Fruit fly (Drosophila melanogaster) whole organism, wandering third instar larva: ENCODE measurements around the gene Nrg.
A peak's percentile ranks its signal among the peaks of the same experiment; 100 is the strongest.

ENCODE experiments used
- Abd-B ChIP-seq: fragments of >200 bp; optimal IDR thresholded peaks from 2 replicates; lab custom pipeline; 2017; ENCODE audit warnings: missing biosample characterization, missing genetic modification characterization
- CG32264 ChIP-seq: fragments of 200-800 bp; sonication (Bioruptor generic); optimal IDR thresholded peaks from 2 replicates; lab custom pipeline; 2016; ENCODE audit warnings: missing biosample characterization, missing genetic modification characterization
- CG9705 ChIP-seq: fragments of 200-800 bp; sonication (Bioruptor generic); optimal IDR thresholded peaks from 2 replicates; lab custom pipeline; 2018; ENCODE audit warnings: missing biosample characterization, mild to moderate bottlenecking, missing genetic modification characterization
- CrebA ChIP-seq: fragments of 200-800 bp; sonication (Bioruptor generic); optimal IDR thresholded peaks from 2 replicates; lab custom pipeline; 2016; ENCODE audit warnings: missing biosample characterization, mild to moderate bottlenecking, missing genetic modification characterization, borderline replicate concordance
- Dfd ChIP-seq: fragments of >200 bp; optimal IDR thresholded peaks from 2 replicates; lab custom pipeline; 2017; ENCODE audit warnings: missing biosample characterization, missing genetic modification characterization
- Dif ChIP-seq: fragments of 200-275, 200-300 bp; sonication (Bioruptor generic); optimal IDR thresholded peaks from 2 replicates; lab custom pipeline; 2018; ENCODE audit warnings: missing biosample characterization, missing genetic modification characterization; ENCODE audit not compliant: partially characterized antibody
- GATAd ChIP-seq: sonication (Bioruptor generic); optimal IDR thresholded peaks from 2 replicates; lab custom pipeline; 2016; ENCODE audit warnings: missing biosample characterization, missing genetic modification characterization
- HLH106 ChIP-seq: fragments of 200-800 bp; optimal IDR thresholded peaks from 3 replicates; lab custom pipeline; 2019; ENCODE audit warnings: missing biosample characterization, mild to moderate bottlenecking, missing genetic modification characterization, moderate library complexity
- Hnf4 ChIP-seq: fragments of 200-800 bp; sonication (Bioruptor generic); optimal IDR thresholded peaks from 2 replicates; lab custom pipeline; 2016; ENCODE audit warnings: missing biosample characterization, mild to moderate bottlenecking, missing genetic modification characterization
- Hr78 ChIP-seq: fragments of >200 bp; optimal IDR thresholded peaks from 2 replicates; lab custom pipeline; 2017; ENCODE audit warnings: missing biosample characterization, missing genetic modification characterization
- Hr83 ChIP-seq: fragments of 200-300 bp; sonication (Bioruptor generic); optimal IDR thresholded peaks from 2 replicates; lab custom pipeline; 2016; ENCODE audit warnings: missing biosample characterization, mild to moderate bottlenecking, missing genetic modification characterization, moderate library complexity; ENCODE audit not compliant: poor library complexity, severe bottlenecking
- Mio ChIP-seq: sonication (Bioruptor generic); optimal IDR thresholded peaks from 2 replicates; lab custom pipeline; 2016; ENCODE audit warnings: missing biosample characterization, missing genetic modification characterization
- Myc ChIP-seq: fragments of >200 bp; optimal IDR thresholded peaks from 2 replicates; lab custom pipeline; 2017
- N ChIP-seq: fragments of >200 bp; optimal IDR thresholded peaks from 2 replicates; lab custom pipeline; 2018; ENCODE audit warnings: missing biosample characterization, missing external identifiers, missing genetic modification characterization
- OdsH ChIP-seq: fragments of 200-800 bp; sonication (Bioruptor generic); optimal IDR thresholded peaks from 2 replicates; lab custom pipeline; 2016; ENCODE audit warnings: missing biosample characterization, mild to moderate bottlenecking, missing genetic modification characterization
- Rel ChIP-seq, 2 experiments: fragments of 200-800 bp; sonication (Bioruptor generic) in 1 of 2; optimal IDR thresholded peaks; 2 replicates in 1 of 2; 3 replicates in 1 of 2; lab custom pipeline; 2016 to 2019; ENCODE audit warnings: mild to moderate bottlenecking in 2 of 2, missing biosample characterization in 2 of 2, missing genetic modification characterization in 2 of 2, moderate library complexity in 1 of 2
- Sp1 ChIP-seq: fragments of 200-800 bp; sonication (Bioruptor generic); optimal IDR thresholded peaks from 3 replicates; lab custom pipeline; 2019; ENCODE audit warnings: missing biosample characterization, mild to moderate bottlenecking, missing genetic modification characterization, moderate library complexity
- Vsx2 ChIP-seq: fragments of 200-300, 225-300 bp; sonication (Bioruptor generic); optimal IDR thresholded peaks from 2 replicates; lab custom pipeline; 2018; ENCODE audit warnings: missing biosample characterization, missing genetic modification characterization; ENCODE audit not compliant: partially characterized antibody
- br ChIP-seq: fragments of 200-800 bp; sonication (Bioruptor generic); optimal IDR thresholded peaks from 2 replicates; lab custom pipeline; 2016; ENCODE audit warnings: missing biosample characterization, missing genetic modification characterization
- dl ChIP-seq, 2 experiments: fragments of 175-275, 200-275 bp in 1 of 2; fragments of 200-275 bp in 1 of 2; sonication (Bioruptor generic); optimal IDR thresholded peaks; lab custom pipeline; 2018; ENCODE audit warnings: mild to moderate bottlenecking in 2 of 2, missing biosample characterization in 2 of 2, missing genetic modification characterization in 2 of 2, moderate library complexity in 2 of 2; ENCODE audit not compliant: partially characterized antibody in 2 of 2, insufficient read depth in 1 of 2
- dsf ChIP-seq: sonication (Bioruptor generic); optimal IDR thresholded peaks from 2 replicates; lab custom pipeline; 2016; ENCODE audit warnings: missing biosample characterization, missing genetic modification characterization, borderline replicate concordance
- ey ChIP-seq: fragments of 200-800 bp; sonication (Bioruptor generic); optimal IDR thresholded peaks from 2 replicates; lab custom pipeline; 2016; ENCODE audit warnings: missing biosample characterization, missing genetic modification characterization
- foxo ChIP-seq, 2 experiments: fragments of 200-800 bp; sonication (Bioruptor generic); optimal IDR thresholded peaks; 2 replicates in 1 of 2; 3 replicates in 1 of 2; lab custom pipeline; 2016 to 2017; ENCODE audit warnings: missing biosample characterization in 2 of 2, missing genetic modification characterization in 2 of 2
- fru ChIP-seq: fragments of 200-800 bp; sonication (Bioruptor generic); optimal IDR thresholded peaks from 3 replicates; lab custom pipeline; 2016; ENCODE audit warnings: missing biosample characterization, mild to moderate bottlenecking, missing genetic modification characterization
- h ChIP-seq: fragments of 200-800 bp; sonication (Bioruptor generic); optimal IDR thresholded peaks from 3 replicates; lab custom pipeline; 2016; ENCODE audit warnings: missing biosample characterization, mild to moderate bottlenecking, missing genetic modification characterization
- jim ChIP-seq: fragments of 175-275, 200-325 bp; sonication (Bioruptor generic); optimal IDR thresholded peaks from 2 replicates; lab custom pipeline; 2016; ENCODE audit warnings: missing biosample characterization, mild to moderate bottlenecking, missing genetic modification characterization
- lola ChIP-seq: fragments of >200 bp; optimal IDR thresholded peaks from 2 replicates; lab custom pipeline; 2017; ENCODE audit warnings: missing biosample characterization, missing genetic modification characterization
- pan ChIP-seq: fragments of >200 bp; optimal IDR thresholded peaks from 2 replicates; lab custom pipeline; 2017
- psq ChIP-seq: fragments of 200-800 bp; sonication (Bioruptor generic); optimal IDR thresholded peaks from 3 replicates; lab custom pipeline; 2017; ENCODE audit warnings: missing biosample characterization, mild to moderate bottlenecking, missing genetic modification characterization, moderate library complexity
- rgr ChIP-seq: fragments of 200-800 bp; sonication (Bioruptor generic); optimal IDR thresholded peaks from 3 replicates; lab custom pipeline; 2016; ENCODE audit warnings: missing biosample characterization, mild to moderate bottlenecking, missing genetic modification characterization
- sv ChIP-seq: fragments of 200-800 bp; sonication (Bioruptor generic); optimal IDR thresholded peaks from 3 replicates; lab custom pipeline; 2016; ENCODE audit warnings: missing biosample characterization, missing genetic modification characterization
- tai ChIP-seq: sonication (Bioruptor generic); optimal IDR thresholded peaks from 2 replicates; lab custom pipeline; 2016; ENCODE audit warnings: missing biosample characterization, missing genetic modification characterization
- usp ChIP-seq: fragments of >200 bp; optimal IDR thresholded peaks from 2 replicates; lab custom pipeline; 2017; ENCODE audit warnings: missing biosample characterization, missing genetic modification characterization
- woc ChIP-seq: sonication (Bioruptor generic); optimal IDR thresholded peaks from 2 replicates; lab custom pipeline; 2016; ENCODE audit warnings: missing biosample characterization, mild to moderate bottlenecking, missing genetic modification characterization

Gene Nrg

DNA sequence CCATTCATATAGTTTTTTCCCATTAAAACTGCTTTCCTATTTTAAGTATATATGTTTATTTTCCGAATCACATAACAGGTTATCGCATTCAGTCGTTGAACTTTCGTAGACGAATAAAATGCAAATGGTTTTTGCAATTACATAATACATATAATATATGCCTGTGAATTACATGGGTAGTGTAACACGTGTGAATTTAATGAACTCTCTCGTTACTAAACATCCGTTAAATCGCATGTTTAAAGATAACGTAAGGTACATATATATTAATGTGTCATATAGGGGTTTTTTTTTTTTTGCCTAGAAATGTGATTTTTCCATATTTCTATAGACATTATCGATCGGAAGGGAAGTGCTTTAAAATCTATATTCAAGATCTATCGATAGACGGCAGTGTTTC, 47.6 kb upstream of the Nrg start:
- TF ChIP-seq fru (GFP tag; lab: Kevin White, UChicago) (no peak), Rel (GFP tag; optimal IDR thresholded peaks at IDR 0.05; lab: Kevin White, UChicago) (no peak), Rel (tag; optimal IDR thresholded peaks at IDR 0.05; lab: Kevin White, UChicago) (peak; percentile 84), Dfd (GFP tag; lab: Kevin White, UChicago) (no peak), pan (no peak)
- TF ChIP-seq, all 38 proteins: peak for 1

DNA sequence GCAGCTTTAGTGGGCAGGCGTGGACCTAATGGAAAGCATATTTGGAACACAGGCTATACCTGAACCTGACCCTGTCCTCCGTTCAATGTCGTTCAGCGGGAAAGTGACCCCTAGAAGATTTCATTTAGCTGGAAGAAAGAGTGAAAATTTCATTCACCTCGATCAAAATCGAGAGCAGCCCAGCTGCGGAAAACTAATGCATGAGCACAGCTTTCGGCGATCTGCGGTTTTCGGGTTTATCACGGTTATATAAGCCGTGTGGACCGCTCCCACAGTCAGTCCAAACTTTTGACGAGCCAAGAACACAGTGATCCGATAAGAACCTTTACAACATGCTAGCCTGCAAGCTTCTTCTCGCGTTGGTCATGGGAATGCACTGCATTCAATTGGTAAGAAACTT, 46.6 kb upstream of the Nrg start, which contains the start of gene Cp7Fa:
Gene Cp7Fa, plus strand, starts transcription at position 301 of the 400 bp plus-strand sequence.
- TF ChIP-seq jim (GFP tag; lab: Kevin White, UChicago) (no peak), Mio (GFP tag; lab: Kevin White, UChicago) (no peak), Vsx2 (GFP tag; lab: Kevin White, UChicago) (no peak), OdsH (GFP tag; lab: Kevin White, UChicago) (no peak), Hr83 (no peak)

DNA sequence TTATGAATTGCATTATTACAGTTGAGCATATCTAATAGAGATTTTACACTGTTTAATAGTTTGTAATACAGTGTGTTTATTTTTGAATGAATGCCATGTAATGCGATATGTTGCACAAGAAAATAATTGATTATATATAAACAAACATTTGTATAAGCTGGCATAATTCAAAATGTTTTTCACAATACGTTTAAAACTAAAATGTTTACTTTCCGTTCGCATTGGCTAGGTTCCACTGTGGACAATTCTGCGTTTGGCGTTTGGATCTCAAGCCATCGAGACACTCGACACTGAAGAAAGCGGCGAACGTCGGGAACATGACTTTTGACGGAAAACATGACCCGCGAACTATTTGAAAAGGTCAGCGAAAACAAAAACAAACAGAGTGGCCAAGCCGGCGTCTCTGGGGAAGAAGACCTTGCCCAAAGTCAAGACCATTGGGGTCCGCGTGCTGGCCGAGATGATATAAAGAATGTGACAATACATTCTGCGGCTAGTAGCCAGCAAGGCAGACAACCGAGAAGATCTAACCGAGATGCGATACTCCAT, 43.8 kb upstream of the Nrg start, which contains the start of gene Cp7Fb:
Gene Cp7Fb, plus strand, starts transcription at position 499 of the 549 bp plus-strand sequence.
- TF ChIP-seq br (GFP tag; lab: Kevin White, UChicago) (no peak), CG9705 (GFP tag; lab: Kevin White, UChicago) (no peak), CrebA (GFP tag; lab: Kevin White, UChicago) (no peak), Dif (no peak), woc (no peak), lola (no peak), Mio (GFP tag; lab: Kevin White, UChicago) (no peak), Hnf4 (GFP tag; lab: Kevin White, UChicago) (no peak), ey (GFP tag; lab: Kevin White, UChicago) (no peak), GATAd (no peak), h (no peak), Myc (lab: Kevin White, UChicago) (no peak)

DNA sequence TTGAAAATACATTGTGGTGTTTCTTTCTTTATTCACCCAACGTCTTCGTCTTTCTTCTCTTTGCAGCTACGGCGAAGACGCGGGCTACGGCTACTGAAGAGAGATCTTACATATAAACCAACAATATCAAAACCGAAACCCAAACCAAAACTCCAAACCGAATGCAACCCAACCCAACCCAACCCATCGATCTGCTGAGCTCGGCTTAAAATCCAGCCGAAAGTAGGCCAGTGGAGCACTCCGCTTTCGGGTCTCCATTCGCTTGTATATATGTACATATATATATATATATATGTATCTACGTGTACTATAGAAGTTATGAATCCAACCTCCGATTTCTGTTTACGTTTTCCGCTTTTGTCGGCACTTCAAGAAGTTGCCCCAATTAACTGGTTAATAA, 41.5 kb upstream of the Nrg start:
- TF ChIP-seq dl (GFP tag; optimal IDR thresholded peaks at IDR 0.05; lab: Kevin White, UChicago; ENCODE audit: insufficient read depth in 1 of 2, partially characterized antibody in 2 of 2) = no peak
- no peak for TF ChIP-seq Sp1
- no peak for TF ChIP-seq dsf
- TF ChIP-seq Hr83 = no peak
- no peak for TF ChIP-seq h
- no peak for TF ChIP-seq Mio (GFP tag; lab: Kevin White, UChicago)
- no peak for TF ChIP-seq usp (GFP tag; lab: Kevin White, UChicago)
- no peak for TF ChIP-seq CG9705 (GFP tag; lab: Kevin White, UChicago)
- no peak for TF ChIP-seq sv (GFP tag; lab: Kevin White, UChicago)
- no peak for TF ChIP-seq woc
- no peak for TF ChIP-seq tai (GFP tag; lab: Kevin White, UChicago)
- TF ChIP-seq lola = no peak
- TF ChIP-seq N (GFP tag; lab: Kevin White, UChicago) = no peak
- TF ChIP-seq foxo (GFP tag; optimal IDR thresholded peaks at IDR 0.05; lab: Kevin White, UChicago) = no peak

DNA sequence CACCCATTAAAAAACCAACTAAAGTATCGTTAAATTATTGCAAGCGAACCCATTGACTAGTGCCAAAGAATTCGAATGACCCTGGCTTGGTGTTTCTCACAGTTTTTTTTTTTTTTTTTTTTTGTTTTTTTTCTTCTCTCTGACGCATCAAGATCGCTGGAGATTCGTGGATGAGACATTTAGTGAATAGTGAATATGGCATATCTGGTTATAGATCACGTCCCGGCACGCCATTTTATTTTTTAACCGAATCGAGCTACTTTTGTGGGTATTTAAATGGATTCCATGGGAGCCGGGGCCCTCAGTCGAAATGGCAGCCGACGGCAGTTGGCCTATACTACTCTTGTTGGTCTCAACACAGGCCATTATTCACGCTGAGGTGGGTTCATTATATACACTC, 40.4 kb upstream of the Nrg start, which contains the start of gene Cp7Fc:
Gene Cp7Fc, plus strand, starts transcription at position 301 of the 400 bp plus-strand sequence.
- TF ChIP-seq foxo (GFP tag; optimal IDR thresholded peaks at IDR 0.05; lab: Kevin White, UChicago) = no peak
- TF ChIP-seq tai (GFP tag; lab: Kevin White, UChicago) = no peak
- no peak for TF ChIP-seq Myc (lab: Kevin White, UChicago)
- TF ChIP-seq GATAd = no peak
- TF ChIP-seq woc = no peak
- TF ChIP-seq Rel (GFP tag; optimal IDR thresholded peaks at IDR 0.05; lab: Kevin White, UChicago) = no peak
- TF ChIP-seq Rel (tag; optimal IDR thresholded peaks at IDR 0.05; lab: Kevin White, UChicago) = no peak
- no peak for TF ChIP-seq usp (GFP tag; lab: Kevin White, UChicago)
- TF ChIP-seq Dfd (GFP tag; lab: Kevin White, UChicago) = no peak
- TF ChIP-seq HLH106 (tag; lab: Kevin White, UChicago) = no peak
- TF ChIP-seq Hr78 (GFP tag; lab: Kevin White, UChicago) = no peak
- TF ChIP-seq CG9705 (GFP tag; lab: Kevin White, UChicago) = no peak
- TF ChIP-seq rgr (GFP tag; lab: Kevin White, UChicago) = no peak
- TF ChIP-seq Dif = no peak
- TF ChIP-seq psq (GFP tag; lab: Kevin White, UChicago) = no peak
- TF ChIP-seq CG32264 (GFP tag; lab: Kevin White, UChicago) = no peak
- TF ChIP-seq ey (GFP tag; lab: Kevin White, UChicago) = no peak
- TF ChIP-seq Abd-B (GFP tag; lab: Kevin White, UChicago) = no peak
- no peak for TF ChIP-seq pan
- TF ChIP-seq OdsH (GFP tag; lab: Kevin White, UChicago) = no peak
- TF ChIP-seq, all 38 proteins: peak for 0
